Worm (Caenorhabditis elegans) whole organism, young adult: ENCODE measurements around the gene lir-2.

Experiments used
- C06A6.2 ChIP-seq: fragments of 200-800 bp; sonication (Bioruptor generic); conservative IDR thresholded peaks from 2 replicates; pipeline ENCODE4 v1.3.6; 2022; ENCODE audit warnings: missing genetic modification characterization, missing compliant biosample characterization
- T26A5.8 ChIP-seq: sonication (generic microtip); optimal IDR thresholded peaks from 2 replicates; lab custom pipeline; 2016; ENCODE audit warnings: missing genetic modification characterization, missing compliant biosample characterization
- ama-1 ChIP-seq, 3 experiments: fragments of 150-350 bp in 1 of 3; sonication (generic microtip) in 2 of 3; optimal IDR thresholded peaks; 2 replicates each; lab custom pipeline; 2014 to 2018; ENCODE audit warnings: missing biosample characterization in 2 of 3, missing genetic modification characterization in 2 of 3, missing genetic modification reagents in 2 of 3
- atf-7 ChIP-seq: sonication (generic microtip); optimal IDR thresholded peaks from 2 replicates; lab custom pipeline; 2017; ENCODE audit warnings: mild to moderate bottlenecking, missing genetic modification characterization, missing compliant biosample characterization
- efl-1 ChIP-seq: fragments of 150-350 bp; optimal IDR thresholded peaks from 2 replicates; lab custom pipeline; 2014; ENCODE audit warnings: missing biosample characterization, missing genetic modification reagents, missing genetic modification characterization
- lir-1 ChIP-seq: fragments of 200-800 bp; sonication (Bioruptor generic); conservative IDR thresholded peaks from 2 replicates; pipeline ENCODE4 v1.3.6; 2022; ENCODE audit warnings: missing genetic modification reagents, missing genetic modification characterization, missing compliant biosample characterization
- madf-3 ChIP-seq: fragments of 200-800 bp; sonication (Bioruptor generic); IDR thresholded peaks from 2 replicates; pipeline ENCODE4 v1.3.6; 2022; ENCODE audit warnings: missing genetic modification reagents, missing genetic modification characterization, missing compliant biosample characterization
- mcd-1 ChIP-seq: fragments of 200-800 bp; sonication (Bioruptor generic); IDR thresholded peaks from 2 replicates; pipeline ENCODE4 v1.3.6; 2022; ENCODE audit warnings: missing genetic modification reagents, missing genetic modification characterization, missing compliant biosample characterization
- snpc-1.1 ChIP-seq: sonication (generic microtip); optimal IDR thresholded peaks from 2 replicates; lab custom pipeline; 2017; ENCODE audit warnings: missing genetic modification characterization, mild to moderate bottlenecking, missing compliant biosample characterization, antibody characterized with exemption, moderate library complexity, missing genotype, missing genetic modification reagents; ENCODE audit not compliant: insufficient read depth

ce11 chrII:7631677-7632210 lies 35.3 kb upstream of the lir-2 start:
- TF ChIP-seq atf-7 (tag; lab: Kevin White, UChicago) (no peak), C06A6.2 (no peak), lir-1 (GFP tag; lab: Robert Waterston, UW) (no peak), T26A5.8 (no peak), efl-1 (no peak), mcd-1 (GFP tag; lab: Robert Waterston, UW) (no peak), madf-3 (no peak), snpc-1.1 (tag; lab: Kevin White, UChicago) (no peak), ama-1 (optimal IDR thresholded peaks at IDR 0.05; lab: Kevin White, UChicago) (no peak), ama-1 (GFP tag; optimal IDR thresholded peaks at IDR 0.05; lab: Kevin White, UChicago) (no peak)
